Worm (Caenorhabditis elegans): ENCODE measurements around the gene C14C10.5.

DNA sequence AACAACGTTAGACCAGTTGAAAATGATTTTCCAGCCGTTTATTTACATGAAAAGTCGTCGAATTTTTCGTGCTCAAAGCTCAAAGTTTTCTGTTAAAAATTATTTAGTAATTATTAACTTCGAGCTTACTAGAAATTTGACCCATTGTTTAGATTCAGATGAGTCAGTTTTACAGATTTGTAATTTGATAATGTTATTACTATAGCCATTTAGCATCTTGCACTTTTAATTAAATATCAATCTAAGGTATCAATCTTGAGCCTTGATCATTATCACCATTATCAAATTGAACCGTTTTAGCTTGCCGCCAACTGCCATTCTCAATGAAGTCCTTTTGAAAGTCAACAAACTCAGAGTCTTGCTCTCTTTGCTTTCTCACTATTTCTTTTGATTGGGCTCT is 9.5 kb downstream of the C14C10.5 start, which contains the start of gene ZC116.1:
- TF ChIP-seq B0310.2 (tag; optimal IDR thresholded peaks at IDR 0.05) (no peak), aly-1 (tag; optimal IDR thresholded peaks at IDR 0.05) (no peak), ama-1 (optimal IDR thresholded peaks at IDR 0.05) (no peak), flt-1 (GFP tag; IDR thresholded peaks at IDR 0.05) (no peak), sea-1 (GFP tag; conservative IDR thresholded peaks at IDR 0.05) (no peak), ceh-36 (tag; optimal IDR thresholded peaks at IDR 0.05) (no peak), ceh-13 (GFP tag; optimal IDR thresholded peaks at IDR 0.05) (no peak), hmbx-1 (tag; optimal IDR thresholded peaks at IDR 0.05) (no peak), tra-4 (tag; optimal IDR thresholded peaks at IDR 0.05) (no peak), tbx-37 (GFP tag; conservative IDR thresholded peaks at IDR 0.05) (no peak), pes-1 (GFP tag; IDR thresholded peaks at IDR 0.05) (no peak), scrt-1 (GFP tag; IDR thresholded peaks at IDR 0.05) (no peak), hnd-1 (tag; optimal IDR thresholded peaks at IDR 0.05) (no peak), hmg-4 (GFP tag; optimal IDR thresholded peaks at IDR 0.05) (no peak)
